Fruit fly (Drosophila melanogaster) whole organism, adult: ENCODE results near the gene CG1142.

Source experiments
- CG12768 ChIP-seq: fragments of 200-800 bp; sonication (Bioruptor generic); optimal IDR thresholded peaks from 2 replicates; lab custom pipeline; 2017; ENCODE audit warnings: missing biosample characterization, missing genetic modification characterization, mild to moderate bottlenecking, moderate library complexity, missing genetic modification reagents
- CG14711 ChIP-seq: fragments of 200-800 bp; sonication (Bioruptor generic); optimal IDR thresholded peaks from 2 replicates; lab custom pipeline; 2018; ENCODE audit warnings: missing biosample characterization, mild to moderate bottlenecking, missing genetic modification characterization, moderate library complexity
- CG1620 ChIP-seq: fragments of 200-800 bp; sonication (Bioruptor generic); optimal IDR thresholded peaks from 2 replicates; lab custom pipeline; 2016; ENCODE audit warnings: missing biosample characterization, missing genetic modification characterization
- CG7045 ChIP-seq: fragments of 200-800 bp; sonication (Bioruptor generic); optimal IDR thresholded peaks from 2 replicates; lab custom pipeline; 2017; ENCODE audit warnings: missing biosample characterization, mild to moderate bottlenecking, missing genetic modification characterization
- Hr96 ChIP-seq: fragments of 200-800 bp; sonication (Bioruptor generic); optimal IDR thresholded peaks from 2 replicates; lab custom pipeline; 2016; ENCODE audit warnings: missing biosample characterization, missing genetic modification characterization
- Mnt ChIP-seq: fragments of 200-800 bp; sonication (Bioruptor generic); optimal IDR thresholded peaks from 2 replicates; lab custom pipeline; 2016; ENCODE audit warnings: missing biosample characterization, mild to moderate bottlenecking, missing genetic modification characterization
- cic ChIP-seq: fragments of 200-800 bp; sonication (Bioruptor generic); optimal IDR thresholded peaks from 2 replicates; lab custom pipeline; 2017; ENCODE audit warnings: missing biosample characterization, mild to moderate bottlenecking, missing genetic modification characterization, moderate library complexity
- cnc ChIP-seq, 2 experiments: fragments of >200 bp; optimal IDR thresholded peaks; 2 replicates each; lab custom pipeline; 2017

dm6 chr3R:7522266-7522955 is 48.8 kb upstream of the CG1142 start:
- TF ChIP-seq cic (GFP tag; lab: Kevin White, UChicago) = peak; percentile 24
- peak; percentile 10 for TF ChIP-seq Mnt (GFP tag; lab: Kevin White, UChicago)
- peak; percentile 44 for TF ChIP-seq CG12768
- TF ChIP-seq CG7045 (GFP tag; lab: Kevin White, UChicago) = peak; percentile 5
- peak in 1 of 2 experiments; percentile 31 for TF ChIP-seq cnc (optimal IDR thresholded peaks at IDR 0.05; lab: Kevin White, UChicago)
- no peak for TF ChIP-seq Hr96 (GFP tag; lab: Kevin White, UChicago)
- TF ChIP-seq CG14711 = peak; percentile 16
- TF ChIP-seq CG1620 (GFP tag; lab: Kevin White, UChicago) = no peak
